Worm (Caenorhabditis elegans): Measurements from ENCODE around the gene atg-18.

DNA sequence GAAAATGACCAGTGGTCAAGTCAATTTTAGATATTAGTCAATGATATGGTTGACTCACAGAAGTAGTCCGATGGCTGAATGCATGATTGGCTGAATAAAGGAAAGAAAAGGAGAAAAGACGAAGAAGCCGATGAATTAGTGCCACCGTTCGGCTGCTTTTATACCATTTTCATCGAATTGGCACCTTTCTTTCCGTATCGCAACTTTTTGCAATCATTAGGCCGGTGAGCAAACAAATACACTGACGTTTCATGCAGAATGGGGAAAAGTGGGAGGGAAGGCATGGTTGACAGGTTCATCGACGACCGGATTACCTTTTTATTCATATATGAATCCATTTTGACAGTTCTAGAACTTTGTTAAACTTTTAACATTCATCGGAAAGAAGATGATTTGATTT is 9.9 kb downstream of the atg-18 start, which contains the start of gene idpc-2:
- TF ChIP-seq snpc-1.3 (tag; optimal IDR thresholded peaks at IDR 0.05; ENCODE audit: insufficient read depth) (no peak), unc-130 (GFP tag; optimal IDR thresholded peaks at IDR 0.05) (no peak), nfya-1 (tag; optimal IDR thresholded peaks at IDR 0.05; ENCODE audit: borderline replicate concordance, insufficient read depth) (no peak), ceh-58 (GFP tag; IDR thresholded peaks at IDR 0.05) (no peak), ztf-6 (GFP tag; IDR thresholded peaks at IDR 0.05) (no peak), die-1 (tag; optimal IDR thresholded peaks at IDR 0.05) (no peak), nhr-179 (tag; optimal IDR thresholded peaks at IDR 0.05) (no peak)
